Worm (Caenorhabditis elegans): ENCODE data around the gene C02F5.14.

The C02F5.14 gene

ce11 chrIII:8232634-8233033 lies 2.7 kb downstream of the C02F5.14 start, which contains the start of gene henn-1 (continued):
- TF ChIP-seq lsy-2 (tag; optimal IDR thresholded peaks at IDR 0.05): no peak
- no peak for TF ChIP-seq Y105C5A.15 (GFP tag; IDR thresholded peaks at IDR 0.05)
- no peak for TF ChIP-seq daf-12 (tag; optimal IDR thresholded peaks at IDR 0.05)
- TF ChIP-seq unc-62 (GFP tag; optimal IDR thresholded peaks at IDR 0.05 in 1 of 2): peak in 1 of 2 experiments; percentile 56
- no peak for TF ChIP-seq unc-62 (tag; optimal IDR thresholded peaks at IDR 0.05)
- no peak for TF ChIP-seq gei-8 (GFP tag; optimal IDR thresholded peaks at IDR 0.05)
- TF ChIP-seq tag-97 (GFP tag; IDR thresholded peaks at IDR 0.05): no peak
- no peak for TF ChIP-seq nhr-102 (tag; optimal IDR thresholded peaks at IDR 0.05)
- TF ChIP-seq ceh-28 (tag; optimal IDR thresholded peaks at IDR 0.05): no peak
- peak; percentile 16 for TF ChIP-seq dve-1 (tag; optimal IDR thresholded peaks at IDR 0.05; ENCODE audit: insufficient read depth)
- TF ChIP-seq nhr-6 (tag; optimal IDR thresholded peaks at IDR 0.05): no peak
- no peak for TF ChIP-seq ZK337.2 (GFP tag; IDR thresholded peaks at IDR 0.05)
- no peak for TF ChIP-seq F37D6.2 (tag; optimal IDR thresholded peaks at IDR 0.05)
- no peak for TF ChIP-seq nhr-28 (tag; optimal IDR thresholded peaks at IDR 0.05)
- peak; percentile 10 for TF ChIP-seq mep-1 (tag; optimal IDR thresholded peaks at IDR 0.05)
- no peak for TF ChIP-seq unc-130 (GFP tag; optimal IDR thresholded peaks at IDR 0.05)
- TF ChIP-seq set-16 (GFP tag; IDR thresholded peaks at IDR 0.05): no peak
- 0 out of 2 replicates have a peak, but pooled peaks have one; percentile 8 for TF ChIP-seq ctbp-1 (GFP tag; IDR thresholded peaks at IDR 0.05)
- peak; percentile 27 for TF ChIP-seq sdz-12 (GFP tag; optimal IDR thresholded peaks at IDR 0.05)
- no peak for TF ChIP-seq F44E2.7 (GFP tag; IDR thresholded peaks at IDR 0.05)
- TF ChIP-seq lin-13 (GFP tag; optimal IDR thresholded peaks at IDR 0.05): no peak
- peak; percentile 3 for TF ChIP-seq hlh-11 (tag; optimal IDR thresholded peaks at IDR 0.05)
- TF ChIP-seq T20F7.1 (GFP tag; optimal IDR thresholded peaks at IDR 0.05): no peak
- no peak for TF ChIP-seq nhr-41 (GFP tag; IDR thresholded peaks at IDR 0.05)
- TF ChIP-seq saeg-2 (GFP tag; IDR thresholded peaks at IDR 0.05): no peak
- no peak for TF ChIP-seq nhr-10 (tag; optimal IDR thresholded peaks at IDR 0.05)
- no peak for TF ChIP-seq ces-1 (GFP tag; optimal IDR thresholded peaks at IDR 0.05)
- TF ChIP-seq nhr-111 (GFP tag; optimal IDR thresholded peaks at IDR 0.05): no peak
- TF ChIP-seq snpc-1.2 (GFP tag; IDR thresholded peaks at IDR 0.05): no peak
- TF ChIP-seq daf-19 (GFP tag; conservative IDR thresholded peaks at IDR 0.05): no peak

ce11 chrIII:8229480-8229879 lies 5.8 kb downstream of the C02F5.14 start:
- TF ChIP-seq nhr-11 (tag; optimal IDR thresholded peaks at IDR 0.05) (peak; percentile 27), ctbp-1 (GFP tag; IDR thresholded peaks at IDR 0.05) (0 out of 2 replicates have a peak, but pooled peaks have one; percentile 41), hmg-1.1 (GFP tag; IDR thresholded peaks at IDR 0.05) (0 out of 2 replicates have a peak, but pooled peaks have one; percentile 6), nhr-237 (tag; optimal IDR thresholded peaks at IDR 0.05) (no peak), mxl-3 (GFP tag; optimal IDR thresholded peaks at IDR 0.05) (no peak), skn-1 (tag; optimal IDR thresholded peaks at IDR 0.05) (no peak), lsy-2 (tag; optimal IDR thresholded peaks at IDR 0.05) (peak in 1 of 2 experiments; percentile 15), lin-38 (GFP tag; IDR thresholded peaks at IDR 0.05) (0 out of 2 replicates have a peak, but pooled peaks have one; percentile 13), F37D6.2 (tag; optimal IDR thresholded peaks at IDR 0.05) (peak; percentile 11)

- TF ChIP-seq unc-62 (GFP tag; optimal IDR thresholded peaks at IDR 0.05 in 1 of 2) (peak in 1 of 2 experiments; percentile 79), unc-62 (tag; optimal IDR thresholded peaks at IDR 0.05) (no peak), nhr-42 (GFP tag; IDR thresholded peaks at IDR 0.05) (0 out of 2 replicates have a peak, but pooled peaks have one; percentile 50), daf-8 (GFP tag; IDR thresholded peaks at IDR 0.05) (no peak)
Measured at ce11 chrIII:8228916-8229315, 6.4 kb downstream of the C02F5.14 start.
